Fruit fly (Drosophila melanogaster) whole organism, embryonic: ENCODE measurements around the gene Dok.

Experiments
- CG10462 ChIP-seq: fragments of 200-800 bp; sonication (Bioruptor generic); optimal IDR thresholded peaks from 2 replicates; lab custom pipeline; 2016; ENCODE audit warnings: missing biosample characterization, missing genetic modification characterization
- CG10654 ChIP-seq: fragments of 200-800 bp; sonication (Bioruptor generic); optimal IDR thresholded peaks from 2 replicates; lab custom pipeline; 2016; ENCODE audit warnings: missing biosample characterization, missing genetic modification characterization
- CG12071 ChIP-seq: fragments of 200-800 bp; sonication (Bioruptor generic); optimal IDR thresholded peaks from 3 replicates; lab custom pipeline; 2018; ENCODE audit warnings: missing biosample characterization, mild to moderate bottlenecking, missing genetic modification characterization
- CG14710 ChIP-seq: fragments of 200-800 bp; sonication (Bioruptor generic); optimal IDR thresholded peaks from 3 replicates; lab custom pipeline; 2019; ENCODE audit warnings: missing biosample characterization, mild to moderate bottlenecking, missing genetic modification characterization, moderate library complexity
- CG15269 ChIP-seq: fragments of 200-800 bp; sonication (Bioruptor generic); optimal IDR thresholded peaks from 2 replicates; lab custom pipeline; 2018; ENCODE audit warnings: missing biosample characterization, mild to moderate bottlenecking, missing genetic modification characterization, moderate library complexity
- CG16779 ChIP-seq: fragments of 200-800 bp; sonication (Bioruptor generic); IDR thresholded peaks from 2 replicates; pipeline ENCODE4 v1.3.6; 2022; ENCODE audit warnings: missing biosample characterization, missing genetic modification characterization
- CG16813 ChIP-seq: fragments of 200-800 bp; sonication (Bioruptor generic); IDR thresholded peaks from 3 replicates; pipeline ENCODE4 v1.3.6; 2022; ENCODE audit warnings: missing biosample characterization, missing genetic modification characterization; ENCODE audit not compliant: partially characterized antibody
- CG17802 ChIP-seq: fragments of 200-800 bp; sonication (Bioruptor generic); optimal IDR thresholded peaks from 2 replicates; lab custom pipeline; 2018; ENCODE audit warnings: missing biosample characterization, mild to moderate bottlenecking, missing genetic modification characterization, moderate library complexity
- CG17912 ChIP-seq: fragments of 200-800 bp; sonication (Bioruptor generic); optimal IDR thresholded peaks from 2 replicates; lab custom pipeline; 2018; ENCODE audit warnings: missing biosample characterization, mild to moderate bottlenecking, missing genetic modification characterization
- CG18619 ChIP-seq: fragments of 200-800 bp; sonication (Bioruptor generic); optimal IDR thresholded peaks from 3 replicates; lab custom pipeline; 2017; ENCODE audit warnings: missing biosample characterization, mild to moderate bottlenecking, missing genetic modification characterization
- CG30020 ChIP-seq: fragments of 200-800 bp; optimal IDR thresholded peaks from 2 replicates; lab custom pipeline; 2019; ENCODE audit warnings: missing biosample characterization, mild to moderate bottlenecking, missing genetic modification characterization, moderate library complexity
- CG3163 ChIP-seq: fragments of 200-800 bp; sonication (Bioruptor generic); optimal IDR thresholded peaks from 3 replicates; lab custom pipeline; 2016; ENCODE audit warnings: missing biosample characterization, missing genetic modification characterization
- CG33213 ChIP-seq: fragments of 200-800 bp; sonication (Bioruptor generic); optimal IDR thresholded peaks from 3 replicates; lab custom pipeline; 2016; ENCODE audit warnings: missing biosample characterization, missing genetic modification characterization
- CG5953 ChIP-seq: fragments of 200-800 bp; sonication (Bioruptor generic); IDR thresholded peaks from 2 replicates; pipeline ENCODE4 v1.3.6; 2022; ENCODE audit warnings: missing biosample characterization, missing genetic modification characterization
- CG6683 ChIP-seq: fragments of 200-800 bp; sonication (Bioruptor generic); optimal IDR thresholded peaks from 2 replicates; lab custom pipeline; 2017; ENCODE audit warnings: missing biosample characterization, mild to moderate bottlenecking, missing genetic modification characterization, missing genetic modification reagents
- CG7556 ChIP-seq: fragments of 200-800 bp; sonication (Bioruptor generic); optimal IDR thresholded peaks from 2 replicates; lab custom pipeline; 2017; ENCODE audit warnings: missing biosample characterization, mild to moderate bottlenecking, missing genetic modification characterization
- CG7786 ChIP-seq: fragments of 200-800 bp; sonication (Bioruptor generic); optimal IDR thresholded peaks from 2 replicates; lab custom pipeline; 2016; ENCODE audit warnings: missing biosample characterization, missing genetic modification characterization
- CG7839 ChIP-seq: fragments of 200-800 bp; sonication (Bioruptor generic); optimal IDR thresholded peaks from 3 replicates; lab custom pipeline; 2018; ENCODE audit warnings: missing biosample characterization, mild to moderate bottlenecking, missing genetic modification characterization, moderate library complexity
- CG9876 ChIP-seq: fragments of 200-800 bp; sonication (Bioruptor generic); optimal IDR thresholded peaks from 2 replicates; lab custom pipeline; 2016; ENCODE audit warnings: missing biosample characterization, missing genetic modification characterization
- Dad ChIP-seq: fragments of 200-800 bp; sonication (Bioruptor generic); optimal IDR thresholded peaks from 3 replicates; lab custom pipeline; 2016; ENCODE audit warnings: missing biosample characterization, missing genetic modification characterization
- Fer3 ChIP-seq: fragments of 200-800 bp; sonication (Bioruptor generic); optimal IDR thresholded peaks from 2 replicates; lab custom pipeline; 2018; ENCODE audit warnings: missing biosample characterization, mild to moderate bottlenecking, missing genetic modification characterization, moderate library complexity
- H2.0 ChIP-seq: fragments of 200-800 bp; sonication (Bioruptor generic); IDR thresholded peaks from 2 replicates; pipeline ENCODE4 v1.3.6; 2022; ENCODE audit warnings: missing biosample characterization, missing genetic modification characterization
- Hey ChIP-seq: fragments of 200-800 bp; sonication (Bioruptor generic); optimal IDR thresholded peaks from 3 replicates; lab custom pipeline; 2018; ENCODE audit warnings: missing biosample characterization, mild to moderate bottlenecking, missing genetic modification characterization
- Mad ChIP-seq: fragments of 200-800 bp; sonication (Bioruptor generic); optimal IDR thresholded peaks from 2 replicates; lab custom pipeline; 2016; ENCODE audit warnings: missing biosample characterization, missing genetic modification characterization
- Med ChIP-seq: fragments of 200-800 bp; sonication (Bioruptor generic); peaks from one replicate; lab custom pipeline; 2016; ENCODE audit warnings: missing biosample characterization, missing genetic modification characterization, mild to moderate bottlenecking, inconsistent platforms, moderate library complexity
- Meics ChIP-seq: fragments of 200-800 bp; sonication (Bioruptor generic); optimal IDR thresholded peaks from 2 replicates; lab custom pipeline; 2017; ENCODE audit warnings: missing biosample characterization, mild to moderate bottlenecking, missing genetic modification characterization
- Nf-YA ChIP-seq: fragments of 200-800 bp; sonication (Bioruptor generic); IDR thresholded peaks from 2 replicates; pipeline ENCODE4 v1.3.6; 2022; ENCODE audit warnings: missing biosample characterization, missing genetic modification characterization
- PHDP ChIP-seq: fragments of 200-800 bp; sonication (Bioruptor generic); optimal IDR thresholded peaks from 3 replicates; lab custom pipeline; 2018; ENCODE audit warnings: missing biosample characterization, mild to moderate bottlenecking, missing genetic modification characterization, moderate library complexity
- Ssrp ChIP-seq: fragments of 200-800 bp; sonication (Bioruptor generic); optimal IDR thresholded peaks from 2 replicates; lab custom pipeline; 2018; ENCODE audit warnings: missing biosample characterization, mild to moderate bottlenecking, missing genetic modification characterization, moderate library complexity
- Stat92E ChIP-seq, 3 experiments: fragments of >200 bp in 2 of 3; fragments of 200-800 bp in 1 of 3; sonication (Bioruptor generic) in 1 of 3; optimal IDR thresholded peaks; 2 replicates each; lab custom pipeline; 2017 to 2019; ENCODE audit warnings: missing biosample characterization in 3 of 3, missing genetic modification characterization in 3 of 3, mild to moderate bottlenecking in 1 of 3, moderate library complexity in 1 of 3
- YL-1 ChIP-seq: fragments of 200-800 bp; sonication (Bioruptor generic); optimal IDR thresholded peaks from 3 replicates; lab custom pipeline; 2017; ENCODE audit warnings: missing biosample characterization, mild to moderate bottlenecking, missing genetic modification characterization
- bab2 ChIP-seq: fragments of 200-800 bp; sonication (Bioruptor generic); optimal IDR thresholded peaks from 2 replicates; lab custom pipeline; 2016; ENCODE audit warnings: missing biosample characterization, missing genetic modification characterization
- bigmax ChIP-seq: fragments of 200-800 bp; sonication (Bioruptor generic); optimal IDR thresholded peaks from 2 replicates; lab custom pipeline; 2018; ENCODE audit warnings: missing biosample characterization, mild to moderate bottlenecking, missing genetic modification characterization
- cad ChIP-seq: fragments of >200 bp; optimal IDR thresholded peaks from 2 replicates; lab custom pipeline; 2017; ENCODE audit warnings: missing biosample characterization, missing genetic modification characterization
- cas ChIP-seq: fragments of 200-800 bp; sonication (Bioruptor generic); IDR thresholded peaks from 2 replicates; pipeline ENCODE4 v1.3.6; 2022; ENCODE audit warnings: missing biosample characterization, missing genetic modification characterization
- chn ChIP-seq: fragments of 200-800 bp; sonication (Bioruptor generic); optimal IDR thresholded peaks from 2 replicates; lab custom pipeline; 2016; ENCODE audit warnings: missing biosample characterization, missing genetic modification characterization
- corto ChIP-seq: fragments of 200-800 bp; sonication (Bioruptor generic); optimal IDR thresholded peaks from 2 replicates; lab custom pipeline; 2016; ENCODE audit warnings: missing biosample characterization, mild to moderate bottlenecking, missing genetic modification characterization, moderate library complexity
- grn ChIP-seq: fragments of 200-800 bp; sonication (Bioruptor generic); optimal IDR thresholded peaks from 3 replicates; lab custom pipeline; 2017; ENCODE audit warnings: missing biosample characterization, missing genetic modification characterization
- gsb ChIP-seq: fragments of 200-800 bp; sonication (Bioruptor generic); IDR thresholded peaks from 2 replicates; pipeline ENCODE4 v1.3.6; 2022; ENCODE audit warnings: missing biosample characterization, missing genetic modification characterization
- hkb ChIP-seq, 2 experiments: fragments of 200-800 bp in 1 of 2; fragments of >200 bp in 1 of 2; sonication (Bioruptor generic) in 1 of 2; IDR thresholded peaks in 1 of 2; optimal IDR thresholded peaks in 1 of 2; 2 replicates each; pipeline versions ENCODE4 v1.3.6 to Lab custom; 2017 to 2022; ENCODE audit warnings: missing biosample characterization in 1 of 2, missing genetic modification characterization in 1 of 2
- lab ChIP-seq: fragments of 200-800 bp; sonication (Bioruptor generic); optimal IDR thresholded peaks from 3 replicates; lab custom pipeline; 2017; ENCODE audit warnings: missing biosample characterization, missing genetic modification characterization, mild to moderate bottlenecking, moderate library complexity, missing genetic modification reagents
- oc ChIP-seq: fragments of 200-800 bp; sonication (Bioruptor generic); optimal IDR thresholded peaks from 2 replicates; lab custom pipeline; 2018; ENCODE audit warnings: missing biosample characterization, mild to moderate bottlenecking, missing genetic modification characterization, moderate library complexity
- rib ChIP-seq: fragments of 200-800 bp; sonication (Bioruptor generic); IDR thresholded peaks from 2 replicates; pipeline ENCODE4 v1.3.6; 2022; ENCODE audit warnings: missing biosample characterization, missing genetic modification characterization
- run ChIP-seq: fragments of 200-800 bp; sonication (Bioruptor generic); optimal IDR thresholded peaks from 3 replicates; lab custom pipeline; 2018; ENCODE audit warnings: missing biosample characterization, mild to moderate bottlenecking, missing genetic modification characterization
- sna ChIP-seq: fragments of 200-800 bp; sonication (Bioruptor generic); IDR thresholded peaks from 2 replicates; pipeline ENCODE4 v1.3.6; 2022; ENCODE audit warnings: missing biosample characterization, missing genetic modification characterization; ENCODE audit not compliant: partially characterized antibody
- stwl ChIP-seq: fragments of 200-800 bp; sonication (Bioruptor generic); optimal IDR thresholded peaks from 3 replicates; lab custom pipeline; 2018; ENCODE audit warnings: missing biosample characterization, mild to moderate bottlenecking, missing genetic modification characterization, moderate library complexity
- tgo ChIP-seq: fragments of 200-800 bp; sonication (Bioruptor generic); IDR thresholded peaks from 3 replicates; pipeline ENCODE4 v1.3.6; 2022; ENCODE audit warnings: missing biosample characterization, missing genetic modification characterization
- tll ChIP-seq, 2 experiments: fragments of 200-800 bp in 1 of 2; fragments of >200 bp in 1 of 2; sonication (Bioruptor generic) in 1 of 2; optimal IDR thresholded peaks; 2 replicates each; lab custom pipeline; 2017 to 2019; ENCODE audit warnings: missing biosample characterization in 2 of 2, missing genetic modification characterization in 2 of 2, mild to moderate bottlenecking in 1 of 2, moderate library complexity in 1 of 2

The Dok gene

dm6 chrX:7293133-7293873, 30.7 kb upstream of the Dok start (continued):
- TF ChIP-seq hkb (optimal IDR thresholded peaks at IDR 0.05; lab: Kevin White, UChicago) (no peak), hkb (GFP tag; IDR thresholded peaks at IDR 0.05; lab: Robert Waterston, UW) (peak; percentile 76), CG14710 (tag; lab: Kevin White, UChicago) (peak; percentile 87), grn (no peak), CG7556 (GFP tag; lab: Kevin White, UChicago) (peak; percentile 71), CG3163 (GFP tag; lab: Kevin White, UChicago) (peak; percentile 36), Meics (GFP tag; lab: Kevin White, UChicago) (peak; percentile 27), CG5953 (GFP tag; lab: Robert Waterston, UW) (peak; percentile 81), CG17802 (tag; lab: Kevin White, UChicago) (peak; percentile 84), corto (GFP tag; lab: Kevin White, UChicago) (peak; percentile 76), tll (GFP tag; optimal IDR thresholded peaks at IDR 0.05; lab: Kevin White, UChicago) (no peak), Nf-YA (peak; percentile 62), Dad (peak; percentile 60), CG10462 (peak; percentile 79), CG15269 (tag; lab: Kevin White, UChicago) (peak; percentile 68), lab (GFP tag; lab: Kevin White, UChicago) (peak; percentile 56), gsb (GFP tag; lab: Robert Waterston, UW) (peak; percentile 33; the same call in 1 of the 2 replicates), cad (GFP tag; lab: Kevin White, UChicago) (no peak), CG7786 (GFP tag; lab: Kevin White, UChicago) (peak; percentile 76), sna (GFP tag; lab: Robert Waterston, UW) (no peak), CG16813 (GFP tag; lab: Robert Waterston, UW) (no peak), oc (tag; lab: Kevin White, UChicago) (peak; percentile 79), Hey (no peak), chn (GFP tag; lab: Kevin White, UChicago) (peak; percentile 83), CG16779 (0 out of 2 replicates have a peak, but pooled peaks have one; percentile 33), stwl (tag; lab: Kevin White, UChicago) (peak; percentile 36), YL-1 (GFP tag; lab: Kevin White, UChicago) (peak; percentile 6), Mad (GFP tag; lab: Kevin White, UChicago) (peak; percentile 73), CG7839 (tag; lab: Kevin White, UChicago) (peak; percentile 85), PHDP (tag; lab: Kevin White, UChicago) (peak; percentile 79), CG30020 (tag; lab: Kevin White, UChicago) (peak; percentile 35), rib (GFP tag; lab: Robert Waterston, UW) (no peak), CG17912 (GFP tag; lab: Kevin White, UChicago) (peak; percentile 63), Ssrp (tag; lab: Kevin White, UChicago) (peak; percentile 89), run (tag; lab: Kevin White, UChicago) (peak; percentile 36), CG18619 (GFP tag; lab: Kevin White, UChicago) (peak; percentile 48), tgo (GFP tag; lab: Robert Waterston, UW) (peak; percentile 64), Med (GFP tag; lab: Kevin White, UChicago) (peak; percentile 95), CG6683 (GFP tag; lab: Kevin White, UChicago) (no peak), H2.0 (GFP tag; lab: Robert Waterston, UW) (peak; percentile 81), Fer3 (tag; lab: Kevin White, UChicago) (peak; percentile 66), CG9876 (GFP tag; lab: Kevin White, UChicago) (peak; percentile 79), CG12071 (GFP tag; lab: Kevin White, UChicago) (peak; percentile 77), cas (GFP tag; lab: Robert Waterston, UW) (0 out of 2 replicates have a peak, but pooled peaks have one; percentile 35), bab2 (GFP tag; lab: Kevin White, UChicago) (peak; percentile 74), CG10654 (GFP tag; lab: Kevin White, UChicago) (peak; percentile 84), CG33213 (GFP tag; lab: Kevin White, UChicago) (peak; percentile 80), Stat92E (GFP tag; optimal IDR thresholded peaks at IDR 0.05; lab: Kevin White, UChicago) (no peak), bigmax (no peak)
